Worm (Caenorhabditis elegans) whole organism, L4 larva: ENCODE results near the gene col-116.

ENCODE experiments used
- D1046.2 ChIP-seq: fragments of 200-800 bp; sonication (Bioruptor generic); IDR thresholded peaks from 2 replicates; pipeline ENCODE4 v1.3.6; 2022; ENCODE audit warnings: missing genetic modification characterization, missing compliant biosample characterization
- F26F4.8 ChIP-seq: fragments of 200-800 bp; sonication (Bioruptor generic); conservative IDR thresholded peaks from 2 replicates; pipeline ENCODE4 v1.3.6; 2022; ENCODE audit warnings: missing genetic modification characterization, missing compliant biosample characterization
- F37D6.2 ChIP-seq: sonication (generic microtip); optimal IDR thresholded peaks from 2 replicates; lab custom pipeline; 2016; ENCODE audit warnings: mild to moderate bottlenecking, missing genetic modification characterization, missing compliant biosample characterization
- F49E8.2 ChIP-seq: sonication (generic microtip); optimal IDR thresholded peaks from 2 replicates; lab custom pipeline; 2016; ENCODE audit warnings: missing compliant biosample characterization, mild to moderate bottlenecking, missing genetic modification characterization, borderline replicate concordance
- R02D3.7 ChIP-seq: fragments of 150-350 bp; sonication (generic microtip); optimal IDR thresholded peaks from 3 replicates; lab custom pipeline; 2014; ENCODE audit warnings: missing biosample characterization, missing genetic modification characterization
- T26A8.4 ChIP-seq: fragments of 200-800 bp; sonication (Bioruptor generic); IDR thresholded peaks from 2 replicates; pipeline ENCODE4 v1.3.6; 2022; ENCODE audit warnings: missing genetic modification characterization, missing compliant biosample characterization
- Y75B8A.6 ChIP-seq: fragments of 200-800 bp; sonication (Bioruptor generic); IDR thresholded peaks from 2 replicates; pipeline ENCODE4 v1.3.6; 2022; ENCODE audit warnings: missing genetic modification reagents, missing genetic modification characterization, missing compliant biosample characterization
- ZK546.5 ChIP-seq, 2 experiments: sonication (generic microtip); optimal IDR thresholded peaks; 2 replicates each; lab custom pipeline; 2017; ENCODE audit warnings: missing biosample characterization in 2 of 2, missing genetic modification characterization in 2 of 2
- aha-1 ChIP-seq: fragments of 150-350 bp; peaks from one replicate; lab custom pipeline; 2014; ENCODE audit warnings: missing biosample characterization, missing genetic modification characterization
- ama-1 ChIP-seq: fragments of 150-350 bp; optimal IDR thresholded peaks from 2 replicates; lab custom pipeline; 2014; ENCODE audit warnings: inconsistent platforms, mixed read lengths
- arid-1 ChIP-seq: fragments of 200-800 bp; sonication (Bioruptor generic); conservative IDR thresholded peaks from 2 replicates; pipeline ENCODE4 v1.3.6; 2022; ENCODE audit warnings: missing genetic modification reagents, missing genetic modification characterization, missing compliant biosample characterization
- attf-4 ChIP-seq: sonication (generic microtip); optimal IDR thresholded peaks from 3 replicates; lab custom pipeline; 2017; ENCODE audit warnings: missing biosample characterization, missing genetic modification characterization
- cey-2 ChIP-seq: sonication (generic microtip); optimal IDR thresholded peaks from 3 replicates; lab custom pipeline; 2017; ENCODE audit warnings: missing genetic modification characterization, mild to moderate bottlenecking, missing compliant biosample characterization, antibody characterized with exemption, borderline replicate concordance; ENCODE audit not compliant: insufficient read depth
- daf-8 ChIP-seq: fragments of 200-800 bp; sonication (Bioruptor generic); IDR thresholded peaks from 2 replicates; pipeline ENCODE4 v1.3.6; 2022; ENCODE audit warnings: missing genetic modification characterization, missing compliant biosample characterization
- dpl-1 ChIP-seq: fragments of 150-350 bp; optimal IDR thresholded peaks from 2 replicates; lab custom pipeline; 2014; ENCODE audit warnings: missing biosample characterization, missing genetic modification reagents, missing genetic modification characterization
- dve-1 ChIP-seq: sonication (generic microtip); optimal IDR thresholded peaks from 2 replicates; lab custom pipeline; 2017; ENCODE audit warnings: antibody characterized with exemption, mild to moderate bottlenecking, missing genetic modification characterization, missing compliant biosample characterization; ENCODE audit not compliant: insufficient read depth
- egl-43 ChIP-seq: fragments of 200-800 bp; sonication (Bioruptor generic); IDR thresholded peaks from 2 replicates; pipeline ENCODE4 v1.3.6; 2022; ENCODE audit warnings: missing genetic modification reagents, missing genetic modification characterization, missing compliant biosample characterization
- fos-1 ChIP-seq: fragments of 150-350 bp; optimal IDR thresholded peaks from 2 replicates; lab custom pipeline; 2014; ENCODE audit warnings: missing biosample characterization, missing genetic modification characterization
- hlh-11 ChIP-seq: fragments of 200-800 bp; sonication (Bioruptor generic); optimal IDR thresholded peaks from 2 replicates; lab custom pipeline; 2018; ENCODE audit warnings: mild to moderate bottlenecking, missing genetic modification characterization, missing compliant biosample characterization
- hmg-1.1 ChIP-seq: fragments of 200-800 bp; sonication (Bioruptor generic); IDR thresholded peaks from 2 replicates; pipeline ENCODE4 v1.3.6; 2022; ENCODE audit warnings: missing genetic modification reagents, missing genetic modification characterization, missing compliant biosample characterization
- lim-7 ChIP-seq: fragments of 200-800 bp; sonication (Bioruptor generic); IDR thresholded peaks from 2 replicates; pipeline ENCODE4 v1.3.6; 2022; ENCODE audit warnings: missing genetic modification characterization, missing compliant biosample characterization
- lin-15B ChIP-seq: fragments of 150-350 bp; sonication (generic microtip); optimal IDR thresholded peaks from 3 replicates; lab custom pipeline; 2014; ENCODE audit warnings: missing biosample characterization, missing genetic modification characterization
- lin-38 ChIP-seq: fragments of 200-800 bp; sonication (Bioruptor generic); IDR thresholded peaks from 2 replicates; pipeline ENCODE4 v1.3.6; 2022; ENCODE audit warnings: missing genetic modification reagents, missing genetic modification characterization, missing compliant biosample characterization
- lir-3 ChIP-seq: sonication (generic microtip); optimal IDR thresholded peaks from 2 replicates; lab custom pipeline; 2016; ENCODE audit warnings: mild to moderate bottlenecking, missing genetic modification characterization, missing compliant biosample characterization
- madf-5 ChIP-seq, 2 experiments: fragments of 200-800 bp; sonication (Bioruptor generic); IDR thresholded peaks; 2 replicates each; pipeline ENCODE4 v1.3.6; 2022; ENCODE audit warnings: missing compliant biosample characterization in 2 of 2, missing genetic modification characterization in 2 of 2
- mdt-29 ChIP-seq: fragments of 200-800 bp; sonication (Bioruptor generic); IDR thresholded peaks from 2 replicates; pipeline ENCODE4 v1.3.6; 2022; ENCODE audit warnings: missing genetic modification reagents, missing genetic modification characterization, missing compliant biosample characterization
- mxl-2 ChIP-seq: fragments of 200-800 bp; sonication (Bioruptor generic); conservative IDR thresholded peaks from 2 replicates; pipeline ENCODE4 v1.3.6; 2022; ENCODE audit warnings: missing genetic modification reagents, missing genetic modification characterization, missing compliant biosample characterization
- mxl-3 ChIP-seq: fragments of 200-800 bp; sonication (Bioruptor generic); optimal IDR thresholded peaks from 2 replicates; lab custom pipeline; 2018; ENCODE audit warnings: mild to moderate bottlenecking, missing genetic modification characterization, missing compliant biosample characterization
- nhr-10 ChIP-seq: fragments of 150-350 bp; optimal IDR thresholded peaks from 2 replicates; lab custom pipeline; 2014; ENCODE audit warnings: missing biosample characterization, missing genetic modification characterization
- nhr-102 ChIP-seq: sonication (generic microtip); optimal IDR thresholded peaks from 2 replicates; lab custom pipeline; 2016; ENCODE audit warnings: mild to moderate bottlenecking, missing genetic modification characterization, moderate library complexity, missing compliant biosample characterization
- nhr-11 ChIP-seq: fragments of 150-350 bp; optimal IDR thresholded peaks from 2 replicates; lab custom pipeline; 2014; ENCODE audit warnings: missing biosample characterization, missing genetic modification characterization
- nhr-111 ChIP-seq: fragments of 200-800 bp; sonication (Bioruptor generic); optimal IDR thresholded peaks from 2 replicates; lab custom pipeline; 2018; ENCODE audit warnings: mild to moderate bottlenecking, missing genetic modification characterization, missing compliant biosample characterization
- nhr-28 ChIP-seq: fragments of 150-350 bp; optimal IDR thresholded peaks from 2 replicates; lab custom pipeline; 2014; ENCODE audit warnings: missing biosample characterization, missing genetic modification characterization
- nhr-41 ChIP-seq: fragments of 200-800 bp; sonication (Bioruptor generic); IDR thresholded peaks from 2 replicates; pipeline ENCODE4 v1.3.6; 2022; ENCODE audit warnings: missing genetic modification reagents, missing genetic modification characterization, missing compliant biosample characterization
- nhr-48 ChIP-seq: sonication (generic microtip); optimal IDR thresholded peaks from 2 replicates; lab custom pipeline; 2016; ENCODE audit warnings: mild to moderate bottlenecking, missing genetic modification characterization, missing compliant biosample characterization
- pha-4 ChIP-seq, 2 experiments: fragments of 150-350 bp in 1 of 2; fragments of 200-800 bp in 1 of 2; sonication (Bioruptor generic) in 1 of 2; IDR thresholded peaks in 1 of 2; optimal IDR thresholded peaks in 1 of 2; 2 replicates each; pipeline versions ENCODE4 v1.3.6 to Lab custom; 2014 to 2022; ENCODE audit warnings: missing genetic modification characterization in 2 of 2, missing genetic modification reagents in 2 of 2, missing biosample characterization in 1 of 2, missing compliant biosample characterization in 1 of 2
- php-3 ChIP-seq: fragments of 200-800 bp; sonication (Bioruptor generic); IDR thresholded peaks from 2 replicates; pipeline ENCODE4 v1.3.6; 2022; ENCODE audit warnings: missing genetic modification reagents, missing genetic modification characterization, missing compliant biosample characterization
- pqm-1 ChIP-seq: sonication (generic microtip); optimal IDR thresholded peaks from 2 replicates; lab custom pipeline; 2017; ENCODE audit warnings: missing biosample characterization, missing genetic modification characterization
- saeg-2 ChIP-seq: fragments of 200-800 bp; sonication (Bioruptor generic); IDR thresholded peaks from 2 replicates; pipeline ENCODE4 v1.3.6; 2022; ENCODE audit warnings: missing genetic modification reagents, missing genetic modification characterization, missing compliant biosample characterization
- sdz-12 ChIP-seq: fragments of 200-800 bp; sonication (Bioruptor generic); optimal IDR thresholded peaks from 2 replicates; lab custom pipeline; 2018; ENCODE audit warnings: mild to moderate bottlenecking, missing genetic modification characterization, missing compliant biosample characterization
- spr-3 ChIP-seq: fragments of 200-800 bp; sonication (Bioruptor generic); optimal IDR thresholded peaks from 2 replicates; lab custom pipeline; 2018; ENCODE audit warnings: mild to moderate bottlenecking, missing genetic modification characterization, missing compliant biosample characterization
- tag-97 ChIP-seq: fragments of 200-800 bp; sonication (Bioruptor generic); IDR thresholded peaks from 2 replicates; pipeline ENCODE4 v1.3.6; 2022; ENCODE audit warnings: missing genetic modification characterization, missing compliant biosample characterization
- tra-1 ChIP-seq: fragments of 200-800 bp; sonication (Bioruptor generic); IDR thresholded peaks from 2 replicates; pipeline ENCODE4 v1.3.6; 2022; ENCODE audit warnings: missing genetic modification reagents, missing genetic modification characterization, missing compliant biosample characterization
- zfp-3 ChIP-seq: fragments of 200-800 bp; sonication (Bioruptor generic); conservative IDR thresholded peaks from 2 replicates; pipeline ENCODE4 v1.3.6; 2022; ENCODE audit warnings: missing genetic modification reagents, missing genetic modification characterization, missing compliant biosample characterization
- zip-2 ChIP-seq: fragments of 150-350 bp; optimal IDR thresholded peaks from 2 replicates; lab custom pipeline; 2014; ENCODE audit warnings: missing biosample characterization, missing genetic modification characterization
- ztf-11 ChIP-seq: fragments of 150-350 bp; optimal IDR thresholded peaks from 2 replicates; lab custom pipeline; 2014; ENCODE audit warnings: missing biosample characterization, missing genetic modification characterization

The col-116 gene

ce11 chrIV:8377501-8377900 lies 21.8 kb downstream of the col-116 start, which contains the start of gene D2096.7 (continued):
- TF ChIP-seq cey-2 (no peak), nhr-48 (tag; lab: Kevin White, UChicago) (no peak), D1046.2 (peak; percentile 30; the same call in 1 of the 2 replicates), Y75B8A.6 (GFP tag; lab: Robert Waterston, UW) (peak; percentile 63), F26F4.8 (GFP tag; lab: Robert Waterston, UW) (no peak), pha-4 (GFP tag; IDR thresholded peaks at IDR 0.05; lab: Robert Waterston, UW) (peak; percentile 74), pha-4 (tag; optimal IDR thresholded peaks at IDR 0.05; lab: Kevin White, UChicago) (no peak), nhr-102 (tag; lab: Kevin White, UChicago) (peak; percentile 58), lir-3 (tag; lab: Kevin White, UChicago) (no peak), madf-5 (GFP tag; IDR thresholded peaks at IDR 0.05; lab: Robert Waterston, UW) (peak; percentile 56 to 88; a peak in 2 of 4 replicates), mxl-2 (0 out of 2 replicates have a peak, but pooled peaks have one; percentile 41), attf-4 (tag; lab: Kevin White, UChicago) (no peak)
- TF ChIP-seq, all 104 proteins: peak for 34

- TF ChIP-seq aha-1 (tag; lab: Kevin White, UChicago) (peak; percentile 62), pqm-1 (tag; lab: Kevin White, UChicago) (no peak)
Measured at ce11 chrIV:8378280-8378679, 22.6 kb downstream of the col-116 start.

ce11 chrIV:8379278-8379677 lies 23.6 kb downstream of the col-116 start, which contains the start of gene nap-1:
Gene nap-1, minus strand, starts transcription at chrIV:8379319.
- TF ChIP-seq mxl-2, result no peak
- no peak for TF ChIP-seq mxl-3 (GFP tag; lab: Kevin White, UChicago)
- TF ChIP-seq dve-1 (tag; lab: Kevin White, UChicago), result peak; percentile 84
- TF ChIP-seq mdt-29, result no peak
- TF ChIP-seq attf-4 (tag; lab: Kevin White, UChicago), result no peak
- TF ChIP-seq nhr-28 (tag; lab: Kevin White, UChicago), result peak; percentile 66
- TF ChIP-seq tag-97 (GFP tag; lab: Robert Waterston, UW), result no peak
- TF ChIP-seq Y75B8A.6 (GFP tag; lab: Robert Waterston, UW), result no peak
- TF ChIP-seq F49E8.2, result no peak
- TF ChIP-seq F37D6.2 (tag; lab: Kevin White, UChicago), result no peak
- TF ChIP-seq spr-3 (GFP tag; lab: Kevin White, UChicago), result no peak
- TF ChIP-seq nhr-102 (tag; lab: Kevin White, UChicago), result no peak
- no peak for TF ChIP-seq lim-7 (GFP tag; lab: Robert Waterston, UW)
- no peak for TF ChIP-seq zip-2 (tag; lab: Kevin White, UChicago)
- TF ChIP-seq lin-38 (GFP tag; lab: Robert Waterston, UW), result peak; percentile 58
- no peak for TF ChIP-seq nhr-111
- TF ChIP-seq saeg-2 (GFP tag; lab: Robert Waterston, UW), result no peak
- no peak for TF ChIP-seq ZK546.5 (tag; optimal IDR thresholded peaks at IDR 0.05; lab: Kevin White, UChicago)
- peak; percentile 91 for TF ChIP-seq R02D3.7 (tag; lab: Kevin White, UChicago)
- no peak for TF ChIP-seq D1046.2
- TF ChIP-seq hlh-11 (tag; lab: Kevin White, UChicago), result peak; percentile 59
- TF ChIP-seq fos-1 (tag; lab: Kevin White, UChicago), result no peak
- peak; percentile 67 for TF ChIP-seq dpl-1 (GFP tag; lab: Kevin White, UChicago)
- TF ChIP-seq ama-1 (lab: Kevin White, UChicago), result no peak
- TF ChIP-seq pha-4 (GFP tag; IDR thresholded peaks at IDR 0.05; lab: Robert Waterston, UW), result no peak
- TF ChIP-seq pha-4 (tag; optimal IDR thresholded peaks at IDR 0.05; lab: Kevin White, UChicago), result peak; percentile 95
- no peak for TF ChIP-seq egl-43 (GFP tag; lab: Robert Waterston, UW)
- no peak for TF ChIP-seq lin-15B (tag; lab: Kevin White, UChicago)
- no peak for TF ChIP-seq tra-1
- TF ChIP-seq F26F4.8 (GFP tag; lab: Robert Waterston, UW), result no peak
- no peak for TF ChIP-seq php-3 (GFP tag; lab: Robert Waterston, UW)
- TF ChIP-seq ztf-11 (tag; lab: Kevin White, UChicago), result no peak
- peak; percentile 63 for TF ChIP-seq hmg-1.1 (GFP tag; lab: Robert Waterston, UW)
- no peak for TF ChIP-seq sdz-12 (GFP tag; lab: Kevin White, UChicago)
- no peak for TF ChIP-seq arid-1 (GFP tag; lab: Robert Waterston, UW)
- peak; percentile 2 for TF ChIP-seq nhr-11 (tag; lab: Kevin White, UChicago)
- TF ChIP-seq nhr-41 (GFP tag; lab: Robert Waterston, UW), result no peak
- TF ChIP-seq daf-8 (GFP tag; lab: Robert Waterston, UW), result no peak
- no peak for TF ChIP-seq nhr-10 (tag; lab: Kevin White, UChicago)
- peak; percentile 23; the same call in 1 of the 2 replicates for TF ChIP-seq T26A8.4
- TF ChIP-seq zfp-3 (GFP tag; lab: Robert Waterston, UW), result no peak
